Worm (Caenorhabditis elegans) whole organism, L4/young adult: ENCODE data around the gene srw-121.

Source experiments
- W03F9.2 ChIP-seq: fragments of 150-350 bp; optimal IDR thresholded peaks from 2 replicates; lab custom pipeline; 2014; ENCODE audit warnings: missing biosample characterization, missing genetic modification characterization
- dao-5 ChIP-seq: sonication (generic microtip); optimal IDR thresholded peaks from 2 replicates; lab custom pipeline; 2016; ENCODE audit warnings: missing genotype, missing genetic modification characterization, moderate library complexity, missing compliant biosample characterization
- him-1 ChIP-seq: sonication (generic microtip); optimal IDR thresholded peaks from 2 replicates; lab custom pipeline; 2016; ENCODE audit warnings: missing genotype, missing genetic modification reagents, missing genetic modification characterization, missing compliant biosample characterization

- TF ChIP-seq W03F9.2 (tag; lab: Kevin White, UChicago) (no peak), dao-5 (no peak), him-1 (tag; lab: Kevin White, UChicago) (no peak)
Observed at ce11 chrV:3028205-3028604, 36.8 kb upstream of the srw-121 start, which contains the start of gene asp-7.
